Fruit fly (Drosophila melanogaster) whole organism, embryonic: ENCODE data around the gene CG6465.
A peak's percentile ranks its signal among the peaks of the same experiment; 100 is the strongest.

Experiments
- Antp ChIP-seq: fragments of 200-800 bp; sonication (Bioruptor generic); optimal IDR thresholded peaks from 3 replicates; lab custom pipeline; 2016; ENCODE audit warnings: missing biosample characterization, missing genetic modification characterization
- Asciz ChIP-seq: fragments of 200-800 bp; sonication (Bioruptor generic); optimal IDR thresholded peaks from 2 replicates; lab custom pipeline; 2017; ENCODE audit warnings: missing biosample characterization, mild to moderate bottlenecking, missing genetic modification characterization, missing genetic modification reagents
- CG10321 ChIP-seq: fragments of 200-800 bp; sonication (Bioruptor generic); IDR thresholded peaks from 2 replicates; pipeline ENCODE4 v1.3.6; 2022; ENCODE audit warnings: missing biosample characterization, missing genetic modification characterization
- CG10366 ChIP-seq: fragments of 200-800 bp; sonication (Bioruptor generic); IDR thresholded peaks from 2 replicates; pipeline ENCODE4 v1.3.6; 2022; ENCODE audit warnings: missing biosample characterization, missing genetic modification characterization
- CG10565 ChIP-seq: fragments of 200-800 bp; sonication (Bioruptor generic); optimal IDR thresholded peaks from 3 replicates; lab custom pipeline; 2016; ENCODE audit warnings: missing biosample characterization, mild to moderate bottlenecking, missing genetic modification characterization
- CG11093 ChIP-seq: fragments of 200-800 bp; sonication (Bioruptor generic); IDR thresholded peaks from 3 replicates; pipeline ENCODE4 v1.3.6; 2022; ENCODE audit warnings: missing biosample characterization, missing genetic modification characterization
- CG12071 ChIP-seq: fragments of 200-800 bp; sonication (Bioruptor generic); optimal IDR thresholded peaks from 3 replicates; lab custom pipeline; 2018; ENCODE audit warnings: missing biosample characterization, mild to moderate bottlenecking, missing genetic modification characterization
- CG12659 ChIP-seq: fragments of 200-800 bp; sonication (Bioruptor generic); optimal IDR thresholded peaks from 3 replicates; lab custom pipeline; 2017; ENCODE audit warnings: mild to moderate bottlenecking, missing biosample characterization, missing genetic modification reagents, missing genetic modification characterization
- CG13123 ChIP-seq: fragments of 200-800 bp; sonication (Bioruptor generic); optimal IDR thresholded peaks from 2 replicates; lab custom pipeline; 2016; ENCODE audit warnings: missing biosample characterization, missing genetic modification characterization
- CG14441 ChIP-seq: fragments of 200-800 bp; sonication (Bioruptor generic); IDR thresholded peaks from 2 replicates; pipeline ENCODE4 v1.3.6; 2022; ENCODE audit warnings: missing biosample characterization, missing genetic modification characterization
- CG15269 ChIP-seq: fragments of 200-800 bp; sonication (Bioruptor generic); optimal IDR thresholded peaks from 2 replicates; lab custom pipeline; 2018; ENCODE audit warnings: missing biosample characterization, mild to moderate bottlenecking, missing genetic modification characterization, moderate library complexity
- CG1602 ChIP-seq: fragments of 200-800 bp; sonication (Bioruptor generic); optimal IDR thresholded peaks from 3 replicates; lab custom pipeline; 2016; ENCODE audit warnings: missing biosample characterization, missing genetic modification characterization
- CG18262 ChIP-seq: fragments of 200-800 bp; optimal IDR thresholded peaks from 3 replicates; lab custom pipeline; 2019; ENCODE audit warnings: missing biosample characterization, mild to moderate bottlenecking, missing genetic modification characterization, moderate library complexity
- CG18476 ChIP-seq: fragments of 200-800 bp; sonication (Bioruptor generic); optimal IDR thresholded peaks from 2 replicates; lab custom pipeline; 2016; ENCODE audit warnings: missing biosample characterization, mild to moderate bottlenecking, missing genetic modification characterization
- CG2199 ChIP-seq: fragments of 200-800 bp; sonication (Bioruptor generic); IDR thresholded peaks from 3 replicates; pipeline ENCODE4 v1.3.6; 2022; ENCODE audit warnings: missing biosample characterization, missing genetic modification characterization
- CG2678 ChIP-seq: fragments of 200-800 bp; sonication (Bioruptor generic); optimal IDR thresholded peaks from 3 replicates; lab custom pipeline; 2019; ENCODE audit warnings: missing biosample characterization, mild to moderate bottlenecking, missing genetic modification characterization, moderate library complexity
- CG2712 ChIP-seq: fragments of 200-800 bp; optimal IDR thresholded peaks from 3 replicates; lab custom pipeline; 2019; ENCODE audit warnings: missing biosample characterization, mild to moderate bottlenecking, missing genetic modification characterization, moderate library complexity
- CG31224 ChIP-seq: fragments of 200-800 bp; sonication (Bioruptor generic); IDR thresholded peaks from 2 replicates; pipeline ENCODE4 v1.3.6; 2022; ENCODE audit warnings: missing biosample characterization, missing genetic modification characterization
- CG3163 ChIP-seq: fragments of 200-800 bp; sonication (Bioruptor generic); optimal IDR thresholded peaks from 3 replicates; lab custom pipeline; 2016; ENCODE audit warnings: missing biosample characterization, missing genetic modification characterization
- CG32767 ChIP-seq: fragments of 200-800 bp; sonication (Bioruptor generic); IDR thresholded peaks from 2 replicates; pipeline ENCODE4 v1.3.6; 2022; ENCODE audit warnings: missing biosample characterization, missing genetic modification characterization
- CG4360 ChIP-seq: fragments of 200-800 bp; sonication (Bioruptor generic); IDR thresholded peaks from 2 replicates; pipeline ENCODE4 v1.3.6; 2022; ENCODE audit warnings: missing biosample characterization, missing genetic modification characterization
- Dad ChIP-seq: fragments of 200-800 bp; sonication (Bioruptor generic); optimal IDR thresholded peaks from 3 replicates; lab custom pipeline; 2016; ENCODE audit warnings: missing biosample characterization, missing genetic modification characterization
- Deaf1 ChIP-seq: fragments of 200-800 bp; optimal IDR thresholded peaks from 3 replicates; lab custom pipeline; 2019; ENCODE audit warnings: missing biosample characterization, mild to moderate bottlenecking, missing genetic modification characterization, moderate library complexity
- Dfd ChIP-seq, 2 experiments: fragments of >200 bp; optimal IDR thresholded peaks; 2 replicates each; lab custom pipeline; 2017; ENCODE audit warnings: missing biosample characterization in 2 of 2, missing genetic modification characterization in 2 of 2
- Dp ChIP-seq: fragments of 200-800 bp; sonication (Bioruptor generic); optimal IDR thresholded peaks from 2 replicates; lab custom pipeline; 2018; ENCODE audit warnings: missing biosample characterization, mild to moderate bottlenecking, missing genetic modification characterization, moderate library complexity
- HHEX ChIP-seq: fragments of 200-800 bp; sonication (Bioruptor generic); optimal IDR thresholded peaks from 3 replicates; lab custom pipeline; 2017; ENCODE audit warnings: missing biosample characterization, mild to moderate bottlenecking, missing genetic modification characterization, missing genetic modification reagents
- HmgZ ChIP-seq: fragments of 200-800 bp; sonication (Bioruptor generic); optimal IDR thresholded peaks from 2 replicates; lab custom pipeline; 2018; ENCODE audit warnings: missing biosample characterization, mild to moderate bottlenecking, missing genetic modification characterization
- Hr51 ChIP-seq, 2 experiments: fragments of 200-800 bp; sonication (Bioruptor generic); optimal IDR thresholded peaks; 2 replicates in 1 of 2; 3 replicates in 1 of 2; lab custom pipeline; 2016 to 2018; ENCODE audit warnings: missing biosample characterization in 2 of 2, missing genetic modification characterization in 2 of 2, mild to moderate bottlenecking in 1 of 2, moderate library complexity in 1 of 2
- Max ChIP-seq: fragments of 200-800 bp; sonication (Bioruptor generic); optimal IDR thresholded peaks from 2 replicates; lab custom pipeline; 2016; ENCODE audit warnings: missing biosample characterization, mild to moderate bottlenecking, missing genetic modification characterization
- NFAT ChIP-seq: fragments of 200-800 bp; sonication (Bioruptor generic); IDR thresholded peaks from 2 replicates; pipeline ENCODE4 v1.3.6; 2022; ENCODE audit warnings: missing biosample characterization, missing genetic modification characterization
- Sin3A ChIP-seq: fragments of >200 bp; optimal IDR thresholded peaks from 2 replicates; lab custom pipeline; 2018
- Ssrp ChIP-seq: fragments of 200-800 bp; sonication (Bioruptor generic); optimal IDR thresholded peaks from 2 replicates; lab custom pipeline; 2018; ENCODE audit warnings: missing biosample characterization, mild to moderate bottlenecking, missing genetic modification characterization, moderate library complexity
- bcd ChIP-seq: fragments of 200-800 bp; sonication (Bioruptor generic); optimal IDR thresholded peaks from 2 replicates; lab custom pipeline; 2017; ENCODE audit warnings: missing biosample characterization, mild to moderate bottlenecking, missing genetic modification characterization
- dan ChIP-seq: fragments of 200-800 bp; sonication (Bioruptor generic); IDR thresholded peaks from 2 replicates; pipeline ENCODE4 v1.3.6; 2022; ENCODE audit warnings: missing biosample characterization, missing genetic modification characterization
- esg ChIP-seq: fragments of 200-800 bp; sonication (Bioruptor generic); conservative IDR thresholded peaks from 2 replicates; pipeline ENCODE4 v1.3.6; 2022; ENCODE audit warnings: missing biosample characterization, missing genetic modification characterization
- hb ChIP-seq: fragments of 200-800 bp; sonication (Bioruptor generic); IDR thresholded peaks from 3 replicates; pipeline ENCODE4 v1.3.6; 2022; ENCODE audit warnings: missing biosample characterization, missing genetic modification characterization; ENCODE audit not compliant: partially characterized antibody
- ind ChIP-seq: fragments of 200-800 bp; sonication (Bioruptor generic); optimal IDR thresholded peaks from 3 replicates; lab custom pipeline; 2016; ENCODE audit warnings: missing biosample characterization, missing genetic modification characterization
- klu ChIP-seq: fragments of 200-800 bp; sonication (Bioruptor generic); IDR thresholded peaks from 2 replicates; pipeline ENCODE4 v1.3.6; 2022; ENCODE audit warnings: missing biosample characterization, missing genetic modification characterization
- kni ChIP-seq: fragments of 200-800 bp; sonication (Bioruptor generic); optimal IDR thresholded peaks from 3 replicates; lab custom pipeline; 2017; ENCODE audit warnings: mild to moderate bottlenecking, missing biosample characterization, missing genetic modification reagents, missing genetic modification characterization
- mirr ChIP-seq: fragments of 200-800 bp; sonication (Bioruptor generic); optimal IDR thresholded peaks from 3 replicates; lab custom pipeline; 2018; ENCODE audit warnings: missing biosample characterization, mild to moderate bottlenecking, missing genetic modification characterization
- nerfin-2 ChIP-seq: fragments of 200-800 bp; sonication (Bioruptor generic); IDR thresholded peaks from 2 replicates; pipeline ENCODE4 v1.3.6; 2022; ENCODE audit warnings: missing biosample characterization, missing genetic modification characterization; ENCODE audit not compliant: partially characterized antibody
- pb ChIP-seq: fragments of 200-800 bp; sonication (Bioruptor generic); optimal IDR thresholded peaks from 3 replicates; lab custom pipeline; 2016; ENCODE audit warnings: missing biosample characterization, missing genetic modification characterization
- pho ChIP-seq: fragments of 200-800 bp; sonication (Bioruptor generic); optimal IDR thresholded peaks from 2 replicates; lab custom pipeline; 2016; ENCODE audit warnings: missing biosample characterization, missing genetic modification characterization
- psq ChIP-seq: fragments of 200-800 bp; sonication (Bioruptor generic); optimal IDR thresholded peaks from 2 replicates; lab custom pipeline; 2017; ENCODE audit warnings: missing biosample characterization, missing genetic modification characterization
- row ChIP-seq: fragments of 200-800 bp; sonication (Bioruptor generic); IDR thresholded peaks from 3 replicates; pipeline ENCODE4 v1.3.6; 2022; ENCODE audit warnings: missing biosample characterization, missing genetic modification characterization
- slou ChIP-seq: fragments of 200-800 bp; sonication (Bioruptor generic); optimal IDR thresholded peaks from 3 replicates; lab custom pipeline; 2016; ENCODE audit warnings: missing biosample characterization, missing genetic modification characterization
- slp2 ChIP-seq: fragments of 200-800 bp; sonication (Bioruptor generic); optimal IDR thresholded peaks from 2 replicates; lab custom pipeline; 2016; ENCODE audit warnings: missing biosample characterization, missing genetic modification characterization
- wor ChIP-seq: fragments of 200-800 bp; sonication (Bioruptor generic); IDR thresholded peaks from 2 replicates; pipeline ENCODE4 v1.3.6; 2022; ENCODE audit warnings: missing biosample characterization, missing genetic modification characterization
- zfh1 ChIP-seq: fragments of 200-800 bp; sonication (Bioruptor generic); IDR thresholded peaks from 3 replicates; pipeline ENCODE4 v1.3.6; 2022; ENCODE audit warnings: missing biosample characterization, missing genetic modification characterization

Gene CG6465

DNA sequence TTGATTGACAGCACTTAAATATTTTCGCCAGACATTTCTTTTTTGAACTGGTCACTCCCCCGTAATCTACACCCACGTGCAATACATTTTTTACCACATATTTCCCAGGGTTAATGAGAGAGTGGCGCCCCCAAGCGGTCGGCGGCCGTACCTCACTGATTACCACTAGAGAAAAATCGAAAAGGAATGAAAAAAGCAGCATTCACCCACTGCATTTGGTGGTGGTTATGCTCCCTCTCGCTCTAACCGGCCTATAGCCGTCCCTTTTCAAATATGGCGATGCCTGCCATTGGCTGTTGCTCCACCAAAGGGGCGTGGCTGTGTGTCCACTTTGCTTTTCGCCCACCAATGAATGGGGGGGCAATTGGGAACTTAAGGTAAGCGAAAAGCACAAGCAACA is 12.1 kb downstream of the CG6465 start (continued):
- TF ChIP-seq esg (no peak), Dad (GFP tag; lab: Kevin White, UChicago) (peak; percentile 34), Ssrp (tag; lab: Kevin White, UChicago) (no peak), Dp (no peak), wor (GFP tag; lab: Robert Waterston, UW) (no peak), zfh1 (GFP tag; lab: Robert Waterston, UW) (peak; percentile 65; the same call in 1 of the 3 replicates), CG2199 (GFP tag; lab: Robert Waterston, UW) (peak; percentile 97), kni (GFP tag; lab: Kevin White, UChicago) (peak; percentile 65), HmgZ (tag; lab: Kevin White, UChicago) (peak; percentile 48), CG18476 (GFP tag; lab: Kevin White, UChicago) (no peak), CG2712 (tag; lab: Kevin White, UChicago) (peak; percentile 63), dan (no peak), CG15269 (peak; percentile 44), pho (GFP tag; lab: Kevin White, UChicago) (no peak), slp2 (peak; percentile 14), CG32767 (GFP tag; lab: Robert Waterston, UW) (0 out of 2 replicates have a peak, but pooled peaks have one; percentile 49), NFAT (GFP tag; lab: Robert Waterston, UW) (no peak; the same call in 1 of the 2 replicates), CG13123 (GFP tag; lab: Kevin White, UChicago) (no peak), Max (GFP tag; lab: Kevin White, UChicago) (peak; percentile 23), ind (GFP tag; lab: Kevin White, UChicago) (peak; percentile 31), CG12659 (no peak), CG2678 (peak; percentile 37), klu (GFP tag; lab: Robert Waterston, UW) (no peak), psq (GFP tag; lab: Kevin White, UChicago) (peak; percentile 25), bcd (GFP tag; lab: Kevin White, UChicago) (peak; percentile 38), CG10321 (GFP tag; lab: Robert Waterston, UW) (peak; percentile 97), Dfd (GFP tag; optimal IDR thresholded peaks at IDR 0.05; lab: Kevin White, UChicago) (no peak), Antp (GFP tag; lab: Kevin White, UChicago) (peak; percentile 46), CG12071 (peak; percentile 82), mirr (GFP tag; lab: Kevin White, UChicago) (peak; percentile 64), hb (GFP tag; lab: Robert Waterston, UW) (no peak), Hr51 (GFP tag; optimal IDR thresholded peaks at IDR 0.05; lab: Kevin White, UChicago) (peak in 1 of 2 experiments; percentile 42), CG11093 (GFP tag; lab: Robert Waterston, UW) (no peak), CG10565 (GFP tag; lab: Kevin White, UChicago) (no peak), CG10366 (GFP tag; lab: Robert Waterston, UW) (peak; percentile 32; the same call in 1 of the 2 replicates), CG4360 (peak; percentile 41; the same call in 1 of the 2 replicates), slou (GFP tag; lab: Kevin White, UChicago) (no peak), row (GFP tag; lab: Robert Waterston, UW) (peak; percentile 22; the same call in 1 of the 3 replicates), CG31224 (0 out of 2 replicates have a peak, but pooled peaks have one; percentile 35), Sin3A (lab: Kevin White, UChicago) (no peak), HHEX (peak; percentile 51), nerfin-2 (GFP tag; lab: Robert Waterston, UW) (no peak), pb (peak; percentile 69), Deaf1 (tag; lab: Kevin White, UChicago) (peak; percentile 64), CG1602 (no peak), CG18262 (tag; lab: Kevin White, UChicago) (peak; percentile 61), Asciz (peak; percentile 47), CG3163 (GFP tag; lab: Kevin White, UChicago) (no peak), CG14441 (GFP tag; lab: Robert Waterston, UW) (no peak)
